Fruit fly (Drosophila melanogaster) whole organism, pupa: ENCODE data around the gene mus312.

Source experiments
- CG10348 ChIP-seq: fragments of 200-800 bp; sonication (Bioruptor generic); IDR thresholded peaks from 2 replicates; pipeline ENCODE4 v1.3.6; 2022; ENCODE audit warnings: missing biosample characterization, missing genetic modification characterization
- CG12605 ChIP-seq: fragments of 200-800 bp; sonication (Bioruptor generic); IDR thresholded peaks from 2 replicates; pipeline ENCODE4 v1.3.6; 2022; ENCODE audit warnings: missing biosample characterization, missing genetic modification characterization
- CG13204 ChIP-seq: fragments of 200-800 bp; sonication (Bioruptor generic); optimal IDR thresholded peaks from 2 replicates; lab custom pipeline; 2018; ENCODE audit warnings: missing biosample characterization, mild to moderate bottlenecking, missing genetic modification characterization, moderate library complexity
- CG14655 ChIP-seq: fragments of 200-800 bp; sonication (Bioruptor generic); optimal IDR thresholded peaks from 3 replicates; lab custom pipeline; 2017; ENCODE audit warnings: mild to moderate bottlenecking, missing biosample characterization, missing genetic modification reagents, missing genetic modification characterization
- CG15710 ChIP-seq: fragments of 200-800 bp; sonication (Bioruptor generic); optimal IDR thresholded peaks from 2 replicates; lab custom pipeline; 2018; ENCODE audit warnings: missing biosample characterization, mild to moderate bottlenecking, missing genetic modification characterization, moderate library complexity
- CG17806 ChIP-seq: fragments of 200-800 bp; sonication (Bioruptor generic); optimal IDR thresholded peaks from 2 replicates; lab custom pipeline; 2018; ENCODE audit warnings: missing biosample characterization, mild to moderate bottlenecking, missing genetic modification characterization, moderate library complexity
- CG32121 ChIP-seq: fragments of 200-800 bp; sonication (Bioruptor generic); IDR thresholded peaks from 2 replicates; pipeline ENCODE4 v1.3.6; 2022; ENCODE audit warnings: missing biosample characterization, missing genetic modification characterization
- CG34367 ChIP-seq: fragments of 200-800 bp; sonication (Bioruptor generic); optimal IDR thresholded peaks from 2 replicates; lab custom pipeline; 2018; ENCODE audit warnings: missing biosample characterization, mild to moderate bottlenecking, missing genetic modification characterization
- CG4496 ChIP-seq: fragments of 200-800 bp; sonication (Bioruptor generic); IDR thresholded peaks from 3 replicates; pipeline ENCODE4 v1.3.6; 2022; ENCODE audit warnings: missing biosample characterization, missing genetic modification characterization
- CG8159 ChIP-seq: fragments of 200-800 bp; sonication (Bioruptor generic); optimal IDR thresholded peaks from 3 replicates; lab custom pipeline; 2018; ENCODE audit warnings: missing biosample characterization, mild to moderate bottlenecking, missing genetic modification characterization, moderate library complexity
- CG8301 ChIP-seq: fragments of 200-800 bp; sonication (Bioruptor generic); optimal IDR thresholded peaks from 2 replicates; lab custom pipeline; 2018; ENCODE audit warnings: missing biosample characterization, mild to moderate bottlenecking, missing genetic modification characterization
- CG9948 ChIP-seq: fragments of 200-800 bp; sonication (Bioruptor generic); optimal IDR thresholded peaks from 2 replicates; lab custom pipeline; 2018; ENCODE audit warnings: missing biosample characterization, mild to moderate bottlenecking, missing genetic modification characterization, moderate library complexity
- D1 ChIP-seq: fragments of 200-800 bp; sonication (Bioruptor generic); optimal IDR thresholded peaks from 2 replicates; lab custom pipeline; 2018; ENCODE audit warnings: missing biosample characterization, mild to moderate bottlenecking, missing genetic modification characterization, moderate library complexity
- EcR ChIP-seq: fragments of 200-800 bp; sonication (Bioruptor generic); optimal IDR thresholded peaks from 3 replicates; lab custom pipeline; 2019; ENCODE audit warnings: missing biosample characterization, missing genetic modification characterization, mild to moderate bottlenecking, moderate library complexity, missing genetic modification reagents
- Ets98B ChIP-seq: fragments of 200-800 bp; sonication (Bioruptor generic); IDR thresholded peaks from 2 replicates; pipeline ENCODE4 v1.3.6; 2022; ENCODE audit warnings: missing biosample characterization, missing genetic modification characterization
- Pif1A ChIP-seq: fragments of 200-800 bp; sonication (Bioruptor generic); optimal IDR thresholded peaks from 3 replicates; lab custom pipeline; 2016; ENCODE audit warnings: missing biosample characterization, missing genetic modification characterization
- Pif1B ChIP-seq: fragments of 200-800 bp; sonication (Bioruptor generic); optimal IDR thresholded peaks from 3 replicates; lab custom pipeline; 2016; ENCODE audit warnings: missing biosample characterization, missing genetic modification characterization
- Snoo ChIP-seq: fragments of 200-800 bp; sonication (Bioruptor generic); optimal IDR thresholded peaks from 3 replicates; lab custom pipeline; 2017; ENCODE audit warnings: missing biosample characterization, mild to moderate bottlenecking, missing genetic modification characterization, inconsistent platforms
- fd96Ca ChIP-seq: fragments of 200-800 bp; sonication (Bioruptor generic); IDR thresholded peaks from 3 replicates; pipeline ENCODE4 v1.3.6; 2022; ENCODE audit warnings: missing biosample characterization, missing genetic modification characterization
- gl ChIP-seq: fragments of 200-800 bp; sonication (Bioruptor generic); optimal IDR thresholded peaks from 2 replicates; lab custom pipeline; 2018; ENCODE audit warnings: missing biosample characterization, mild to moderate bottlenecking, missing genetic modification characterization
- rn ChIP-seq: fragments of 200-800 bp; sonication (Bioruptor generic); IDR thresholded peaks from 2 replicates; pipeline ENCODE4 v1.3.6; 2022; ENCODE audit warnings: missing biosample characterization, missing genetic modification characterization

Gene mus312

dm6 chr3L:7339216-7339742 is 10.3 kb downstream of the mus312 start, which contains the start of the genes lark and eco:
Gene lark, plus strand, starts transcription at chr3L:7339266.
Gene eco, minus strand, starts transcription at chr3L:7339340.
- TF ChIP-seq CG8159: no peak
- TF ChIP-seq D1 (tag; lab: Kevin White, UChicago): no peak
- TF ChIP-seq CG15710: no peak
- no peak for TF ChIP-seq CG13204
- TF ChIP-seq Pif1A (GFP tag; lab: Kevin White, UChicago): no peak
- TF ChIP-seq CG12605 (GFP tag; lab: Robert Waterston, UW): no peak
- no peak for TF ChIP-seq rn (GFP tag; lab: Robert Waterston, UW)
- no peak for TF ChIP-seq CG9948 (tag; lab: Kevin White, UChicago)
- TF ChIP-seq gl (tag; lab: Kevin White, UChicago): peak; percentile 28
- no peak for TF ChIP-seq CG17806 (tag; lab: Kevin White, UChicago)
- TF ChIP-seq CG8301: no peak
- TF ChIP-seq Pif1B (GFP tag; lab: Kevin White, UChicago): no peak
- peak; percentile 18 for TF ChIP-seq EcR
- TF ChIP-seq CG14655 (GFP tag; lab: Kevin White, UChicago): no peak
- peak; percentile 14 for TF ChIP-seq CG34367 (tag; lab: Kevin White, UChicago)
- TF ChIP-seq CG4496: 0 out of 3 replicates have a peak, but pooled peaks have one; percentile 9
- no peak for TF ChIP-seq Snoo (tag; lab: Kevin White, UChicago)
- TF ChIP-seq fd96Ca (GFP tag; lab: Robert Waterston, UW): no peak
- TF ChIP-seq CG10348 (GFP tag; lab: Robert Waterston, UW): no peak
- no peak for TF ChIP-seq CG32121 (GFP tag; lab: Robert Waterston, UW)
- TF ChIP-seq Ets98B: no peak

dm6 chr3L:7344001-7344400 is 15.1 kb downstream of the mus312 start:
- TF ChIP-seq D1 (tag; lab: Kevin White, UChicago) (no peak), EcR (no peak), CG4496 (no peak), CG32121 (GFP tag; lab: Robert Waterston, UW) (no peak), Pif1B (GFP tag; lab: Kevin White, UChicago) (no peak), CG34367 (tag; lab: Kevin White, UChicago) (no peak), fd96Ca (GFP tag; lab: Robert Waterston, UW) (no peak), rn (GFP tag; lab: Robert Waterston, UW) (no peak), gl (tag; lab: Kevin White, UChicago) (no peak), CG8159 (no peak), CG10348 (GFP tag; lab: Robert Waterston, UW) (no peak), CG14655 (GFP tag; lab: Kevin White, UChicago) (no peak), Ets98B (no peak), CG15710 (no peak), CG12605 (GFP tag; lab: Robert Waterston, UW) (no peak), CG13204 (no peak), CG8301 (no peak), CG9948 (tag; lab: Kevin White, UChicago) (no peak)

dm6 chr3L:7344965-7345427 is 16.1 kb downstream of the mus312 start, which contains the start of gene Cln7:
Gene Cln7, minus strand, starts transcription at chr3L:7345183.
- no peak for TF ChIP-seq CG14655 (GFP tag; lab: Kevin White, UChicago)
- peak; percentile 78 for TF ChIP-seq CG12605 (GFP tag; lab: Robert Waterston, UW)
- no peak for TF ChIP-seq CG9948 (tag; lab: Kevin White, UChicago)
- TF ChIP-seq CG32121 (GFP tag; lab: Robert Waterston, UW): peak; percentile 80
- peak; percentile 81 for TF ChIP-seq gl (tag; lab: Kevin White, UChicago)
- TF ChIP-seq rn (GFP tag; lab: Robert Waterston, UW): no peak
- peak; percentile 99 for TF ChIP-seq EcR
- TF ChIP-seq CG4496: peak; percentile 80
- peak; percentile 66 for TF ChIP-seq Pif1B (GFP tag; lab: Kevin White, UChicago)
- peak; percentile 76 for TF ChIP-seq fd96Ca (GFP tag; lab: Robert Waterston, UW)
- peak; percentile 26 for TF ChIP-seq CG15710
- TF ChIP-seq CG13204: peak; percentile 82
- TF ChIP-seq CG8159: peak; percentile 51
- TF ChIP-seq D1 (tag; lab: Kevin White, UChicago): no peak
- TF ChIP-seq Ets98B: peak; percentile 89
- peak; percentile 62 for TF ChIP-seq Snoo (tag; lab: Kevin White, UChicago)

dm6 chr3L:7346951-7347350 is 18.0 kb downstream of the mus312 start, which contains the start of gene CG14834:
Gene CG14834, minus strand, starts transcription at chr3L:7347123.
- no peak for TF ChIP-seq CG10348 (GFP tag; lab: Robert Waterston, UW)
- TF ChIP-seq CG12605 (GFP tag; lab: Robert Waterston, UW): no peak
- TF ChIP-seq CG14655 (GFP tag; lab: Kevin White, UChicago): no peak
- no peak for TF ChIP-seq CG34367 (tag; lab: Kevin White, UChicago)
- no peak for TF ChIP-seq Snoo (tag; lab: Kevin White, UChicago)
- no peak for TF ChIP-seq CG13204
- no peak for TF ChIP-seq gl (tag; lab: Kevin White, UChicago)
- no peak for TF ChIP-seq Ets98B
- TF ChIP-seq CG17806 (tag; lab: Kevin White, UChicago): no peak
- TF ChIP-seq D1 (tag; lab: Kevin White, UChicago): no peak
- no peak for TF ChIP-seq Pif1B (GFP tag; lab: Kevin White, UChicago)
- no peak for TF ChIP-seq EcR
- TF ChIP-seq CG15710: no peak

dm6 chr3L:7347984-7348631 is 19.2 kb downstream of the mus312 start, which contains the start of the genes Srp19 and qm:
Gene Srp19, minus strand, starts transcription at chr3L:7348034.
Gene qm, plus strand, starts transcription at chr3L:7348313.
- TF ChIP-seq Ets98B: peak; percentile 43; the same call in 1 of the 2 replicates
- peak; percentile 20 for TF ChIP-seq gl (tag; lab: Kevin White, UChicago)
- TF ChIP-seq CG34367 (tag; lab: Kevin White, UChicago): no peak
- no peak for TF ChIP-seq CG10348 (GFP tag; lab: Robert Waterston, UW)
- TF ChIP-seq CG17806 (tag; lab: Kevin White, UChicago): no peak
- peak; percentile 64 for TF ChIP-seq CG12605 (GFP tag; lab: Robert Waterston, UW)
- peak; percentile 27; the same call in 2 of the 3 replicates for TF ChIP-seq fd96Ca (GFP tag; lab: Robert Waterston, UW)
- TF ChIP-seq CG32121 (GFP tag; lab: Robert Waterston, UW): peak; percentile 25; the same call in 1 of the 2 replicates
- TF ChIP-seq Pif1B (GFP tag; lab: Kevin White, UChicago): no peak
- TF ChIP-seq Snoo (tag; lab: Kevin White, UChicago): no peak
- peak; percentile 61 for TF ChIP-seq CG13204
- TF ChIP-seq CG14655 (GFP tag; lab: Kevin White, UChicago): no peak
- peak; percentile 44 for TF ChIP-seq EcR
- TF ChIP-seq CG8159: no peak
- TF ChIP-seq CG9948 (tag; lab: Kevin White, UChicago): no peak
- no peak for TF ChIP-seq Pif1A (GFP tag; lab: Kevin White, UChicago)
- TF ChIP-seq rn (GFP tag; lab: Robert Waterston, UW): no peak
- peak; percentile 11 for TF ChIP-seq CG15710
- TF ChIP-seq CG4496: peak; percentile 59; the same call in 1 of the 3 replicates
- no peak for TF ChIP-seq D1 (tag; lab: Kevin White, UChicago)
- TF ChIP-seq CG8301: no peak
